Worm (Caenorhabditis elegans): ENCODE results near the gene grsp-2.

ce11 chrIV:8819471-8819870, 3.3 kb downstream of the grsp-2 start:
- no peak for TF ChIP-seq nhr-6 (tag; optimal IDR thresholded peaks at IDR 0.05)
- no peak for TF ChIP-seq jun-1 (tag; optimal IDR thresholded peaks at IDR 0.05)
- no peak for TF ChIP-seq unc-130 (GFP tag; optimal IDR thresholded peaks at IDR 0.05)

Measured in whole organism, L4 larva.